Fruit fly (Drosophila melanogaster) whole organism, embryonic: ENCODE results near the gene brat.

ENCODE experiments used
- Asciz ChIP-seq: fragments of 200-800 bp; sonication (Bioruptor generic); optimal IDR thresholded peaks from 2 replicates; lab custom pipeline; 2017; ENCODE audit warnings: missing biosample characterization, mild to moderate bottlenecking, missing genetic modification characterization, missing genetic modification reagents
- CG10147 ChIP-seq: fragments of 200-800 bp; sonication (Bioruptor generic); optimal IDR thresholded peaks from 2 replicates; lab custom pipeline; 2019; ENCODE audit warnings: missing biosample characterization, mild to moderate bottlenecking, missing genetic modification characterization, moderate library complexity
- CG10274 ChIP-seq: fragments of 200-800 bp; sonication (Bioruptor generic); optimal IDR thresholded peaks from 3 replicates; lab custom pipeline; 2017; ENCODE audit warnings: missing biosample characterization, mild to moderate bottlenecking, missing genetic modification characterization
- CG10543 ChIP-seq: fragments of 200-800 bp; sonication (Bioruptor generic); optimal IDR thresholded peaks from 3 replicates; lab custom pipeline; 2017; ENCODE audit warnings: missing biosample characterization, mild to moderate bottlenecking, missing genetic modification characterization, moderate library complexity
- CG13123 ChIP-seq: fragments of 200-800 bp; sonication (Bioruptor generic); optimal IDR thresholded peaks from 2 replicates; lab custom pipeline; 2016; ENCODE audit warnings: missing biosample characterization, missing genetic modification characterization
- CG13287 ChIP-seq: fragments of 200-800 bp; sonication (Bioruptor generic); IDR thresholded peaks from 2 replicates; pipeline ENCODE4 v1.3.6; 2022; ENCODE audit warnings: missing biosample characterization, missing genetic modification characterization; ENCODE audit not compliant: partially characterized antibody
- CG15479 ChIP-seq: fragments of 200-800 bp; sonication (Bioruptor generic); optimal IDR thresholded peaks from 3 replicates; lab custom pipeline; 2019; ENCODE audit warnings: missing biosample characterization, mild to moderate bottlenecking, missing genetic modification characterization, moderate library complexity
- CG15514 ChIP-seq: fragments of 200-800 bp; sonication (Bioruptor generic); optimal IDR thresholded peaks from 3 replicates; lab custom pipeline; 2017; ENCODE audit warnings: missing biosample characterization, missing genetic modification characterization, mild to moderate bottlenecking, moderate library complexity, missing genetic modification reagents
- CG15601 ChIP-seq: fragments of 200-800 bp; sonication (Bioruptor generic); optimal IDR thresholded peaks from 3 replicates; lab custom pipeline; 2019; ENCODE audit warnings: missing biosample characterization, mild to moderate bottlenecking, missing genetic modification characterization, moderate library complexity
- CG1602 ChIP-seq: fragments of 200-800 bp; sonication (Bioruptor generic); optimal IDR thresholded peaks from 3 replicates; lab custom pipeline; 2016; ENCODE audit warnings: missing biosample characterization, missing genetic modification characterization
- CG2875 ChIP-seq: fragments of 200-800 bp; sonication (Bioruptor generic); optimal IDR thresholded peaks from 2 replicates; lab custom pipeline; 2017; ENCODE audit warnings: missing biosample characterization, mild to moderate bottlenecking, missing genetic modification characterization, missing genetic modification reagents
- CG4360 ChIP-seq: fragments of 200-800 bp; sonication (Bioruptor generic); IDR thresholded peaks from 2 replicates; pipeline ENCODE4 v1.3.6; 2022; ENCODE audit warnings: missing biosample characterization, missing genetic modification characterization
- CG6813 ChIP-seq: fragments of 200-800 bp; sonication (Bioruptor generic); optimal IDR thresholded peaks from 2 replicates; lab custom pipeline; 2017; ENCODE audit warnings: missing biosample characterization, missing genetic modification characterization, mild to moderate bottlenecking, moderate library complexity, missing genetic modification reagents
- CG7271 ChIP-seq: fragments of 200-800 bp; sonication (Bioruptor generic); optimal IDR thresholded peaks from 2 replicates; lab custom pipeline; 2018; ENCODE audit warnings: missing biosample characterization, mild to moderate bottlenecking, missing genetic modification characterization, moderate library complexity
- CG7357 ChIP-seq: fragments of 200-800 bp; sonication (Bioruptor generic); IDR thresholded peaks from 3 replicates; pipeline ENCODE4 v1.3.6; 2022; ENCODE audit warnings: missing biosample characterization, missing genetic modification characterization
- CG8924 ChIP-seq: fragments of 200-800 bp; optimal IDR thresholded peaks from 3 replicates; lab custom pipeline; 2019; ENCODE audit warnings: missing biosample characterization, mild to moderate bottlenecking, missing genetic modification characterization, moderate library complexity
- CG9817 ChIP-seq: fragments of 200-800 bp; sonication (Bioruptor generic); optimal IDR thresholded peaks from 2 replicates; lab custom pipeline; 2018; ENCODE audit warnings: missing biosample characterization, mild to moderate bottlenecking, missing genetic modification characterization, moderate library complexity
- Chrac-16 ChIP-seq: fragments of 200-800 bp; sonication (Bioruptor generic); optimal IDR thresholded peaks from 3 replicates; lab custom pipeline; 2016; ENCODE audit warnings: missing biosample characterization, missing genetic modification characterization
- Doc2 ChIP-seq: fragments of 200-800 bp; sonication (Bioruptor generic); IDR thresholded peaks from 2 replicates; pipeline ENCODE4 v1.3.6; 2022; ENCODE audit warnings: missing biosample characterization, missing genetic modification characterization
- Gug ChIP-seq: fragments of 200-800 bp; sonication (Bioruptor generic); IDR thresholded peaks from 4 replicates; pipeline ENCODE4 v1.3.6; 2022; ENCODE audit warnings: missing biosample characterization, missing genetic modification characterization
- PHDP ChIP-seq: fragments of 200-800 bp; sonication (Bioruptor generic); optimal IDR thresholded peaks from 3 replicates; lab custom pipeline; 2018; ENCODE audit warnings: missing biosample characterization, mild to moderate bottlenecking, missing genetic modification characterization, moderate library complexity
- Ptx1 ChIP-seq: fragments of 200-800 bp; sonication (Bioruptor generic); IDR thresholded peaks from 2 replicates; pipeline ENCODE4 v1.3.6; 2022; ENCODE audit warnings: missing biosample characterization, missing genetic modification characterization
- Rx ChIP-seq: fragments of 200-800 bp; sonication (Bioruptor generic); IDR thresholded peaks from 2 replicates; pipeline ENCODE4 v1.3.6; 2022; ENCODE audit warnings: missing biosample characterization, missing genetic modification characterization
- Six4 ChIP-seq: fragments of 200-800 bp; sonication (Bioruptor generic); optimal IDR thresholded peaks from 2 replicates; lab custom pipeline; 2016; ENCODE audit warnings: missing biosample characterization, missing genetic modification characterization
- Trl ChIP-seq, 3 experiments: fragments of >200 bp in 2 of 3; fragments of 200-800 bp in 1 of 3; sonication (Bioruptor generic) in 1 of 3; optimal IDR thresholded peaks; 2 replicates in 1 of 3; 3 replicates in 2 of 3; lab custom pipeline; 2016 to 2017; ENCODE audit warnings: missing biosample characterization in 1 of 3, missing genetic modification characterization in 1 of 3
- al ChIP-seq: fragments of 200-800 bp; sonication (Bioruptor generic); IDR thresholded peaks from 2 replicates; pipeline ENCODE4 v1.3.6; 2022; ENCODE audit warnings: missing biosample characterization, missing genetic modification characterization
- cg ChIP-seq: fragments of 200-800 bp; sonication (Bioruptor generic); optimal IDR thresholded peaks from 3 replicates; lab custom pipeline; 2019; ENCODE audit warnings: missing biosample characterization, mild to moderate bottlenecking, missing genetic modification characterization, moderate library complexity
- chm ChIP-seq: fragments of 200-800 bp; sonication (Bioruptor generic); IDR thresholded peaks from 2 replicates; pipeline ENCODE4 v1.3.6; 2022; ENCODE audit warnings: missing biosample characterization, missing genetic modification characterization
- dan ChIP-seq: fragments of 200-800 bp; sonication (Bioruptor generic); IDR thresholded peaks from 2 replicates; pipeline ENCODE4 v1.3.6; 2022; ENCODE audit warnings: missing biosample characterization, missing genetic modification characterization
- dmrt99B ChIP-seq: fragments of 200-800 bp; sonication (Bioruptor generic); optimal IDR thresholded peaks from 2 replicates; lab custom pipeline; 2018; ENCODE audit warnings: missing biosample characterization, mild to moderate bottlenecking, missing genetic modification characterization, moderate library complexity
- exex ChIP-seq: fragments of 200-800 bp; sonication (Bioruptor generic); optimal IDR thresholded peaks from 4 replicates; lab custom pipeline; 2018; ENCODE audit warnings: missing biosample characterization, mild to moderate bottlenecking, missing genetic modification characterization, moderate library complexity
- h ChIP-seq: fragments of >200 bp; optimal IDR thresholded peaks from 2 replicates; lab custom pipeline; 2017
- ham ChIP-seq: fragments of 200-800 bp; sonication (Bioruptor generic); IDR thresholded peaks from 2 replicates; pipeline ENCODE4 v1.3.6; 2022; ENCODE audit warnings: missing biosample characterization, missing genetic modification characterization
- hb ChIP-seq: fragments of 200-800 bp; sonication (Bioruptor generic); IDR thresholded peaks from 3 replicates; pipeline ENCODE4 v1.3.6; 2022; ENCODE audit warnings: missing biosample characterization, missing genetic modification characterization; ENCODE audit not compliant: partially characterized antibody
- her ChIP-seq: fragments of 200-800 bp; sonication (Bioruptor generic); optimal IDR thresholded peaks from 2 replicates; lab custom pipeline; 2016; ENCODE audit warnings: missing biosample characterization, missing genetic modification characterization
- hkb ChIP-seq, 2 experiments: fragments of 200-800 bp in 1 of 2; fragments of >200 bp in 1 of 2; sonication (Bioruptor generic) in 1 of 2; IDR thresholded peaks in 1 of 2; optimal IDR thresholded peaks in 1 of 2; 2 replicates each; pipeline versions ENCODE4 v1.3.6 to Lab custom; 2017 to 2022; ENCODE audit warnings: missing biosample characterization in 1 of 2, missing genetic modification characterization in 1 of 2
- jumu ChIP-seq: fragments of 200-800 bp; sonication (Bioruptor generic); optimal IDR thresholded peaks from 3 replicates; lab custom pipeline; 2016; ENCODE audit warnings: missing biosample characterization, missing genetic modification characterization
- kah ChIP-seq: fragments of 200-800 bp; sonication (Bioruptor generic); optimal IDR thresholded peaks from 2 replicates; lab custom pipeline; 2018; ENCODE audit warnings: missing biosample characterization, mild to moderate bottlenecking, missing genetic modification characterization
- ken ChIP-seq: fragments of 200-800 bp; sonication (Bioruptor generic); IDR thresholded peaks from 3 replicates; pipeline ENCODE4 v1.3.6; 2022; ENCODE audit warnings: missing biosample characterization, missing genetic modification characterization
- lbe ChIP-seq: fragments of 200-800 bp; sonication (Bioruptor generic); optimal IDR thresholded peaks from 2 replicates; lab custom pipeline; 2016; ENCODE audit warnings: missing biosample characterization, mild to moderate bottlenecking, missing genetic modification characterization
- mam ChIP-seq: fragments of 200-800 bp; sonication (Bioruptor generic); optimal IDR thresholded peaks from 3 replicates; lab custom pipeline; 2016; ENCODE audit warnings: missing biosample characterization, missing genetic modification characterization
- org-1 ChIP-seq: fragments of 200-800 bp; sonication (Bioruptor generic); optimal IDR thresholded peaks from 2 replicates; lab custom pipeline; 2017; ENCODE audit warnings: missing biosample characterization, missing genetic modification characterization
- pfk ChIP-seq: fragments of 200-800 bp; sonication (Bioruptor generic); optimal IDR thresholded peaks from 2 replicates; lab custom pipeline; 2018; ENCODE audit warnings: missing biosample characterization, mild to moderate bottlenecking, missing genetic modification characterization, moderate library complexity
- pum ChIP-seq: fragments of 200-800 bp; sonication (Bioruptor generic); optimal IDR thresholded peaks from 2 replicates; lab custom pipeline; 2016; ENCODE audit warnings: missing biosample characterization, missing genetic modification characterization
- row ChIP-seq: fragments of 200-800 bp; sonication (Bioruptor generic); IDR thresholded peaks from 3 replicates; pipeline ENCODE4 v1.3.6; 2022; ENCODE audit warnings: missing biosample characterization, missing genetic modification characterization
- sr ChIP-seq: fragments of 200-800 bp; sonication (Bioruptor generic); IDR thresholded peaks from 3 replicates; pipeline ENCODE4 v1.3.6; 2022; ENCODE audit warnings: missing biosample characterization, missing genetic modification characterization

Gene brat

DNA sequence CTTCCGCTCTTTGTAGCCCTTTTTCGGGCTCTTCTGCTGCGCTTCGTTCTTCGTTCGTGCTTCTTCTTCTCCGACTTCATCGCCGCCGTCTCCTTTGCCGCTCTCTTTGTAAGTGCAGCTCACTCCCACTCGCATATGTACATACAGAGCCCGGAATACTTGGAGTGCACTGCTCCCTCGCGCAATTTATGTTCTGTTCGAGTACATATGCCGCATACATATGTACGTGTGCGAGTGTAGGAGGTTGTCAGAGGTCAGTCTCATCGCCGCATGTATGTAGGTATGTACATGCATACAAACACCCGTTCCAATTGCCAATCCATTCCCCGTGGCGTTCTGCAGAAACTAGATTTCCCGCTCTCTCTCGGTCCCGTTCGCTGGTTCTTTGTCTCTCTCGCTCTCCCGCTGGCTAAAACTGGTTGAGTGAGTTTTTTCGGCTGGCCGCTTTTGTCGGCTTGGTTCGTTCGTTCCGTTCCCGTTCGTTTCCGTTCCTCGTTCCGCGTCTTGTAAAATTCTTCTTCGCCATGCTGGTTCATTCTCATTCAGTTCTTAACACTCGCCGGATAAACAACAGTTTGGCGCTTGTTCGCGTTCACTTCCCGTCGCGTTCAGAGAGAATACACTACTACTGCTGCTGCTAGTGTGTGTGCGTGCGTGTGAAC, 24.5 kb downstream of the brat start (continued):
- TF ChIP-seq CG13287 = peak; percentile 59; the same call in 1 of the 2 replicates
- peak; percentile 78 for TF ChIP-seq CG8924 (tag; lab: Kevin White, UChicago)
- TF ChIP-seq exex = peak; percentile 6
- no peak for TF ChIP-seq Six4 (GFP tag; lab: Kevin White, UChicago)
- TF ChIP-seq Asciz = no peak
- TF ChIP-seq Chrac-16 = no peak
- TF ChIP-seq CG10274 (GFP tag; lab: Kevin White, UChicago) = no peak
- no peak for TF ChIP-seq ken (GFP tag; lab: Robert Waterston, UW)
- peak; percentile 24; the same call in 1 of the 3 replicates for TF ChIP-seq row (GFP tag; lab: Robert Waterston, UW)
- peak; percentile 45 for TF ChIP-seq CG4360 (GFP tag; lab: Robert Waterston, UW)
- peak; percentile 50 for TF ChIP-seq lbe (GFP tag; lab: Kevin White, UChicago)
- peak; percentile 77 for TF ChIP-seq chm
- peak; percentile 85 for TF ChIP-seq CG10543 (GFP tag; lab: Kevin White, UChicago)
- TF ChIP-seq hkb (optimal IDR thresholded peaks at IDR 0.05; lab: Kevin White, UChicago) = no peak
- 0 out of 2 replicates have a peak, but pooled peaks have one; percentile 13 for TF ChIP-seq hkb (GFP tag; IDR thresholded peaks at IDR 0.05; lab: Robert Waterston, UW)
- TF ChIP-seq org-1 = no peak
- peak; percentile 21 for TF ChIP-seq CG10147
- TF ChIP-seq her = peak; percentile 39
- TF ChIP-seq Doc2 (GFP tag; lab: Robert Waterston, UW) = no peak

DNA sequence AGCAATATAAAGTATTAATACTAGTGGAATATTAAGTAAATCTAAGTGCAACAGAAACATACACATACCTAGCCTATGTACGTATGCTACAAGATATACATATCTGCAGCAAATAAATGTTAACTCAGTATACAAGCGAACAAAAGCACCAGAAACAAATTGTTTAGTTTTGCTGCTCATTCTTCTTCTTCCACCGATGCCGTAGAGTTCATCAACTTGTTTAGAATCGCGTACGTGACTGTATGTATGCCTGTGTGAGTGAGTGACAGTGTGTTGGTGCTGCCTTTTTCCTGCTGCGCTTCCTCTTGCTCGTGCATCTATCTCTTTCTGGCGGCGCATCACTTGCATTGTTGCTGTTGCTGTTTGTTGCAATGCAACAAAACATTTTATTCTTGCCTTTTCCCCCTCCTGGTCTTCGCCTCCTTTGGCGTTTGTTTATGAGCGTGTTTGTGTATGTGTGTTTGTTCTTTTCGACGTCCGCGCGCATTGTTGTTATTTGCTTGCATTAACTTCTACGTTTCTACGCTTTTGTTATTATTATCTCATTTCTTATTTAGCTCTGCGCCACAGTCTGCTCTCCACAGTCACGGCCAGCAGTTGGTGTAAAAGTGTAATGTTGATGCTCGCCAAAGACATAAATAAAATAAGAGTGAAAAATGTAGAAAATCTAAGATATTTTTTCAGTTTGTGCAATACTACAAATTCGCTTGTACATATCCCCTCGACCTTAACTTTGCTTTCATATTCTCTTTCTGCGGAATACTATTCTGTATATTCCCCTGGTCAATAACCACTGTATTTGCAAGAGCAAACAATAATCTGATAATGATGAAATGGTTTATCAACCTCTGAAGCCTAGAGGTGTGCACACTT, 25.3 kb downstream of the brat start:
- TF ChIP-seq Ptx1 (GFP tag; lab: Robert Waterston, UW) (0 out of 2 replicates have a peak, but pooled peaks have one; percentile 19), PHDP (peak; percentile 10), dmrt99B (tag; lab: Kevin White, UChicago) (peak; percentile 67), mam (peak; percentile 48), al (GFP tag; lab: Robert Waterston, UW) (0 out of 2 replicates have a peak, but pooled peaks have one; percentile 3), h (no peak), pum (peak; percentile 39), CG6813 (peak; percentile 51), sr (GFP tag; lab: Robert Waterston, UW) (no peak), CG15601 (tag; lab: Kevin White, UChicago) (peak; percentile 13), CG7357 (peak; percentile 34; the same call in 1 of the 3 replicates), ham (GFP tag; lab: Robert Waterston, UW) (no peak; the same call in 1 of the 2 replicates), CG1602 (peak; percentile 25), jumu (GFP tag; lab: Kevin White, UChicago) (peak; percentile 18), Gug (GFP tag; lab: Robert Waterston, UW) (0 out of 4 replicates have a peak, but pooled peaks have one; percentile 24), Trl (optimal IDR thresholded peaks at IDR 0.05; lab: Kevin White, UChicago) (no peak), Trl (GFP tag; optimal IDR thresholded peaks at IDR 0.05; lab: Kevin White, UChicago) (peak; percentile 11), CG15479 (GFP tag; lab: Kevin White, UChicago) (peak; percentile 71), dan (GFP tag; lab: Robert Waterston, UW) (no peak), CG13123 (GFP tag; lab: Kevin White, UChicago) (no peak), kah (GFP tag; lab: Kevin White, UChicago) (no peak), CG2875 (GFP tag; lab: Kevin White, UChicago) (peak; percentile 34), CG7271 (tag; lab: Kevin White, UChicago) (no peak), Rx (GFP tag; lab: Robert Waterston, UW) (0 out of 2 replicates have a peak, but pooled peaks have one; percentile 20), CG4360 (GFP tag; lab: Robert Waterston, UW) (peak; percentile 69), CG9817 (peak; percentile 19), CG15514 (GFP tag; lab: Kevin White, UChicago) (peak; percentile 14), CG8924 (tag; lab: Kevin White, UChicago) (peak; percentile 15), pfk (GFP tag; lab: Kevin White, UChicago) (no peak), cg (peak; percentile 84), hb (GFP tag; lab: Robert Waterston, UW) (no peak)
